Worm (Caenorhabditis elegans) whole organism, L2 larva: ENCODE results near the gene R07B7.8.

ENCODE experiments used
- F13H6.1 ChIP-seq: sonication (generic microtip); optimal IDR thresholded peaks from 2 replicates; lab custom pipeline; 2016; ENCODE audit warnings: missing genetic modification characterization, missing compliant biosample characterization
- Y55F3AM.14 ChIP-seq: fragments of 200-800 bp; sonication (Bioruptor generic); optimal IDR thresholded peaks from 2 replicates; lab custom pipeline; 2018; ENCODE audit warnings: mild to moderate bottlenecking, missing genetic modification characterization, missing compliant biosample characterization
- aly-2 ChIP-seq: fragments of 150-350 bp; optimal IDR thresholded peaks from 2 replicates; lab custom pipeline; 2014; ENCODE audit warnings: missing biosample characterization, missing genetic modification characterization
- ama-1 ChIP-seq: fragments of 150-350 bp; optimal IDR thresholded peaks from 2 replicates; lab custom pipeline; 2018; ENCODE audit warnings: inconsistent platforms
- blmp-1 ChIP-seq: sonication (generic microtip); optimal IDR thresholded peaks from 2 replicates; lab custom pipeline; 2017; ENCODE audit warnings: missing genetic modification characterization, mild to moderate bottlenecking, missing compliant biosample characterization, antibody characterized with exemption, moderate library complexity; ENCODE audit not compliant: insufficient read depth
- ceh-16 ChIP-seq: fragments of 150-350 bp; optimal IDR thresholded peaks from 2 replicates; lab custom pipeline; 2014; ENCODE audit warnings: missing biosample characterization, missing genetic modification characterization
- dmd-4 ChIP-seq: sonication (generic microtip); optimal IDR thresholded peaks from 2 replicates; lab custom pipeline; 2017; ENCODE audit warnings: missing biosample characterization, missing genetic modification characterization
- egl-27 ChIP-seq: sonication (generic microtip); optimal IDR thresholded peaks from 3 replicates; lab custom pipeline; 2017; ENCODE audit warnings: missing biosample characterization, missing genetic modification reagents, missing genetic modification characterization
- elt-3 ChIP-seq: sonication (generic microtip); optimal IDR thresholded peaks from 2 replicates; lab custom pipeline; 2017; ENCODE audit warnings: missing biosample characterization, missing genetic modification characterization
- lin-11 ChIP-seq: fragments of 150-350 bp; sonication (generic microtip); optimal IDR thresholded peaks from 2 replicates; lab custom pipeline; 2014; ENCODE audit warnings: missing biosample characterization, missing genetic modification characterization, inconsistent platforms, mixed read lengths
- lin-13 ChIP-seq: fragments of 150-350 bp; optimal IDR thresholded peaks from 2 replicates; lab custom pipeline; 2014; ENCODE audit warnings: missing biosample characterization, missing genetic modification reagents, missing genetic modification characterization
- lin-39 ChIP-seq: fragments of 150-350 bp; optimal IDR thresholded peaks from 2 replicates; lab custom pipeline; 2014; ENCODE audit warnings: missing biosample characterization, missing genetic modification reagents, missing genetic modification characterization
- lsy-2 ChIP-seq, 2 experiments: fragments of 150-350 bp in 1 of 2; sonication (generic microtip) in 1 of 2; optimal IDR thresholded peaks; 2 replicates each; lab custom pipeline; 2014 to 2017; ENCODE audit warnings: missing biosample characterization in 2 of 2, missing genetic modification characterization in 2 of 2
- nhr-11 ChIP-seq: fragments of 150-350 bp; optimal IDR thresholded peaks from 2 replicates; lab custom pipeline; 2014; ENCODE audit warnings: missing biosample characterization, missing genetic modification characterization
- nhr-12 ChIP-seq: fragments of 150-350 bp; optimal IDR thresholded peaks from 2 replicates; lab custom pipeline; 2014; ENCODE audit warnings: missing biosample characterization, missing genetic modification characterization
- nhr-129 ChIP-seq: fragments of 150-350 bp; optimal IDR thresholded peaks from 2 replicates; lab custom pipeline; 2014; ENCODE audit warnings: missing biosample characterization, missing genetic modification characterization
- nhr-21 ChIP-seq: fragments of 150-350 bp; optimal IDR thresholded peaks from 2 replicates; lab custom pipeline; 2014; ENCODE audit warnings: missing biosample characterization, missing genetic modification characterization
- nhr-23 ChIP-seq: fragments of 150-350 bp; optimal IDR thresholded peaks from 2 replicates; lab custom pipeline; 2014; ENCODE audit warnings: missing biosample characterization, missing genetic modification reagents, missing genetic modification characterization
- nhr-6 ChIP-seq: fragments of 150-350 bp; optimal IDR thresholded peaks from 2 replicates; lab custom pipeline; 2014; ENCODE audit warnings: missing biosample characterization, missing genetic modification characterization
- peb-1 ChIP-seq: fragments of 150-350 bp; optimal IDR thresholded peaks from 2 replicates; lab custom pipeline; 2014; ENCODE audit warnings: missing biosample characterization, missing genetic modification characterization
- sem-4 ChIP-seq: fragments of 150-350 bp; optimal IDR thresholded peaks from 2 replicates; lab custom pipeline; 2014; ENCODE audit warnings: missing biosample characterization, missing genetic modification reagents, missing genetic modification characterization
- unc-39 ChIP-seq: fragments of 150-350 bp; optimal IDR thresholded peaks from 2 replicates; lab custom pipeline; 2014; ENCODE audit warnings: missing biosample characterization, missing genetic modification characterization
- unc-55 ChIP-seq: fragments of 150-350 bp; sonication (generic microtip); optimal IDR thresholded peaks from 3 replicates; lab custom pipeline; 2014; ENCODE audit warnings: missing biosample characterization, missing genetic modification reagents, missing genetic modification characterization
- zag-1 ChIP-seq: fragments of 150-350 bp; optimal IDR thresholded peaks from 2 replicates; lab custom pipeline; 2014; ENCODE audit warnings: missing biosample characterization, missing genetic modification characterization
- ztf-11 ChIP-seq: sonication (generic microtip); optimal IDR thresholded peaks from 2 replicates; lab custom pipeline; 2017; ENCODE audit warnings: missing biosample characterization, missing genetic modification characterization
- ztf-4 ChIP-seq: fragments of 150-350 bp; optimal IDR thresholded peaks from 2 replicates; lab custom pipeline; 2014; ENCODE audit warnings: missing biosample characterization, missing genetic modification characterization

R07B7.8 gene

DNA sequence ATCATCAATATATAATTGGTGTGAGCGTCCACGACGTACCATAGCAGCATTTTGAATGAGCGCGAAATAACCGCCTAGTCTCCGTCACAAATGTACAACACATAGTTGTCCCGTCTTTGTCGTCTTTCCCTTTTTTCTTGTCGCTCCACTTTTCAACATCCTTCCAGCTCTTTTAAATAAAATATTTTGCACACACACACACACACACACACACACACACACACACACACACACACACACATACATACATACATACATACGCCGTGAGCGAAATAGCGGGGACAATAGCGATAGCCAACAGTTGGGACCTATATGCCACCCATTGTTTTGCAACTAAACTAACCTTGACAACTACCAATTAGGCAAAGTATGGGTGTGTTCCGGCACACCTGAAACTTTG, 45.8 kb downstream of the R07B7.8 start:
- no peak for TF ChIP-seq F13H6.1 (tag; lab: Kevin White, UChicago)
- no peak for TF ChIP-seq egl-27 (tag; lab: Kevin White, UChicago)
- peak; percentile 2 for TF ChIP-seq Y55F3AM.14 (GFP tag; lab: Kevin White, UChicago)
- TF ChIP-seq aly-2 (tag; lab: Kevin White, UChicago), result no peak
- TF ChIP-seq nhr-21 (tag; lab: Kevin White, UChicago), result no peak
- TF ChIP-seq elt-3, result no peak
- no peak for TF ChIP-seq blmp-1 (tag; lab: Kevin White, UChicago)
- peak; percentile 59 for TF ChIP-seq unc-55
- no peak for TF ChIP-seq peb-1 (tag; lab: Kevin White, UChicago)
- peak; percentile 11 for TF ChIP-seq nhr-129 (tag; lab: Kevin White, UChicago)
- no peak for TF ChIP-seq nhr-6 (tag; lab: Kevin White, UChicago)

DNA sequence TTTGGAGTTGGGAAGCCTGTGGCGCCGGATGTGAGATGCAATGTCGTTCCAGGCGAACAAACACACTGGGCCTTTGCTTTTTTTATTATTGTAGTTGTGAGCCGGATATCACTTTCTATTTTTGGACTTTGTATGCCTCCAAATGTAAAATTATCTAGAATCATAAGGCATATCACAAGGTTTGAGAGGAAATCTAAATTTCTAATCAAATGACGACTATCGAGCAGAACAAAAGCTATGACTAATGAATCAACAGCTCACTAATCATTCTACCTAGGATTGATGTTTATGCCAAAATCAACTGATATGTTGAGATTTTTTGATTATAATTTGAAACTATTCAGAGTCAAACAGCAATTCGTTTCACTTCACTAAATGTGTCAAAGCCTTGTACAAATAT, 46.2 kb downstream of the R07B7.8 start:
- TF ChIP-seq nhr-11 (no peak), nhr-129 (tag; lab: Kevin White, UChicago) (no peak), ztf-4 (peak; percentile 4)

DNA sequence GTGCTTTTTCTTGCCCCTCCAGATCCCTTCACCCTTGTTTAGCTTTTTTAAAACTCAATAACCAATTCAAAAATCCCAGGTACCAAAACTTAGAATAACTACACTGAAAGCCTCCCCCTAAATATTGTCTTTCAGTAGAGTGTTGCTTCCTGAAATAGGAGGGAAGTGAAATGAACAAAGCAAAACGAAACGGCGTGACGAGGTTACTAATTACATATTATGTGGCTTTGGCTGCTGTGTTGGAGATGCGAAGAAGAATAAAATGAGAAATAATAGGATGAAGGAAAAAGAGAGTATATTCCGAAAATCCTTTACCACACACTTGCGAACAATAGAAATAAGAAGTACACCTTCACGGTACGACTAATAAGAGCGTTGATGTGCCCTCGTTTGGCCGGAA, 48.0 kb downstream of the R07B7.8 start:
- no peak for TF ChIP-seq dmd-4
- TF ChIP-seq sem-4, result no peak
- TF ChIP-seq nhr-23, result no peak

DNA sequence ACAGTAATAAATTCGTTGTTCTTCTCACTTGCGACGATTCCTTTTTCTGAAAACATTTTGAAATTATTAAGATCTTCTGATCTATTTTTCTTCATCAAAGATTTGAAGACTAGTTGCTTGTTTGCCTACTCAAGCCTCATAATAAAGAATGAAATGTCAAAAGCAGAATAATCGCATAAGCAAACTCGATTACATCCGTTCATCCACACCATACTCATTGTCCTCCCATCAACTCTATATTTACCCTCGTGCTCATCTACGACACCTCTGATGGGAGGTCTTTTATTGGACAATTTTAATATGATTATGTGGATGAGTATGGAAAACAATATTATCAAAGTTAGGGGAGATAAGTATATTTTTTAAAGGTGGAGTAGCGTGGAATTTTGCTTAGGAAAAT, 50.3 kb downstream of the R07B7.8 start:
- TF ChIP-seq nhr-12 (tag; lab: Kevin White, UChicago), result no peak
- no peak for TF ChIP-seq lin-13
- TF ChIP-seq nhr-23, result no peak
- no peak for TF ChIP-seq ztf-11
- TF ChIP-seq ztf-4, result no peak
- TF ChIP-seq lin-39 (tag; lab: Kevin White, UChicago), result no peak
- TF ChIP-seq peb-1 (tag; lab: Kevin White, UChicago), result no peak
- no peak for TF ChIP-seq ama-1
- no peak for TF ChIP-seq dmd-4
- no peak for TF ChIP-seq unc-39 (tag; lab: Kevin White, UChicago)
- TF ChIP-seq elt-3, result no peak

DNA sequence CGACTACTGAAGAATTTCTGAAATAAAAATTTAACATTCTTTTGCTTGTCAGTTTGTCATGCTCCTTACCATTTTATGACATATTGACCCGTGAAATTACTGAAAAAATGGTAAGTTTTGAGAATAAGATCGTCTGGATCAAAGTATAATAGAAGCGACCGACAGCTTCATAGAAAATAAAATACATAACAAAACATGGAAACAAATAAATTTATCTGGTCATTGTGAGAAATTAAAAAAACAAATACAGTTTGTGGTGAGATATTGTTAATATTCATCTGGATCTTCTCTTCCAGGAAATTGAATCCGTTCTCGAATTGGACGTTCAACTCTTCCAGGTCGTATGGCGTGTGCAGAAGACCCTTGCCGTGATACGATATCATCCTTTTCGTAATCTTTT, 52.1 kb downstream of the R07B7.8 start, which contains the start of gene pkc-1:
Gene pkc-1 (minus strand): TSS at position 101 of the 400 bp plus-strand sequence.
- no peak for TF ChIP-seq ceh-16
- TF ChIP-seq lin-11, result no peak
- TF ChIP-seq lin-13, result no peak
- TF ChIP-seq F13H6.1 (tag; lab: Kevin White, UChicago), result no peak
- no peak for TF ChIP-seq lsy-2 (tag; optimal IDR thresholded peaks at IDR 0.05; lab: Kevin White, UChicago)
- no peak for TF ChIP-seq nhr-11
- no peak for TF ChIP-seq zag-1
